Fruit fly (Drosophila melanogaster) whole organism, embryonic: ENCODE data around the gene cerv.

ENCODE experiments used
- Atf3 ChIP-seq: fragments of 200-800 bp; sonication (Bioruptor generic); optimal IDR thresholded peaks from 3 replicates; lab custom pipeline; 2016; ENCODE audit warnings: missing biosample characterization, missing genetic modification characterization
- CG10462 ChIP-seq: fragments of 200-800 bp; sonication (Bioruptor generic); optimal IDR thresholded peaks from 2 replicates; lab custom pipeline; 2016; ENCODE audit warnings: missing biosample characterization, missing genetic modification characterization
- CG12299 ChIP-seq: fragments of 200-800 bp; sonication (Bioruptor generic); optimal IDR thresholded peaks from 2 replicates; lab custom pipeline; 2018; ENCODE audit warnings: missing biosample characterization, mild to moderate bottlenecking, missing genetic modification characterization
- CG14860 ChIP-seq: fragments of 200-800 bp; sonication (Bioruptor generic); IDR thresholded peaks from 3 replicates; pipeline ENCODE4 v1.3.6; 2022; ENCODE audit warnings: missing biosample characterization, missing genetic modification characterization; ENCODE audit not compliant: partially characterized antibody
- CG1529 ChIP-seq: fragments of 200-800 bp; sonication (Bioruptor generic); optimal IDR thresholded peaks from 3 replicates; lab custom pipeline; 2018; ENCODE audit warnings: missing biosample characterization, missing genetic modification characterization
- CG17359 ChIP-seq: fragments of 200-800 bp; sonication (Bioruptor generic); optimal IDR thresholded peaks from 3 replicates; lab custom pipeline; 2018; ENCODE audit warnings: missing biosample characterization, mild to moderate bottlenecking, missing genetic modification characterization, moderate library complexity
- CG31224 ChIP-seq: fragments of 200-800 bp; sonication (Bioruptor generic); IDR thresholded peaks from 2 replicates; pipeline ENCODE4 v1.3.6; 2022; ENCODE audit warnings: missing biosample characterization, missing genetic modification characterization
- CG3726 ChIP-seq: fragments of 200-800 bp; sonication (Bioruptor generic); IDR thresholded peaks from 3 replicates; pipeline ENCODE4, ENCODE4 v1.3.6; 2022; ENCODE audit warnings: missing biosample characterization, missing genetic modification characterization
- CG3995 ChIP-seq: fragments of 200-800 bp; sonication (Bioruptor generic); optimal IDR thresholded peaks from 3 replicates; lab custom pipeline; 2016; ENCODE audit warnings: missing biosample characterization, missing genetic modification characterization
- CG4617 ChIP-seq: fragments of 200-800 bp; sonication (Bioruptor generic); optimal IDR thresholded peaks from 3 replicates; lab custom pipeline; 2016; ENCODE audit warnings: missing biosample characterization, missing genetic modification characterization, borderline replicate concordance
- CG5180 ChIP-seq: fragments of 200-800 bp; sonication (Bioruptor generic); optimal IDR thresholded peaks from 3 replicates; lab custom pipeline; 2017; ENCODE audit warnings: missing biosample characterization, missing genetic modification characterization, mild to moderate bottlenecking, moderate library complexity, missing genetic modification reagents
- CG7839 ChIP-seq: fragments of 200-800 bp; sonication (Bioruptor generic); optimal IDR thresholded peaks from 3 replicates; lab custom pipeline; 2018; ENCODE audit warnings: missing biosample characterization, mild to moderate bottlenecking, missing genetic modification characterization, moderate library complexity
- CG8359 ChIP-seq: fragments of 200-800 bp; sonication (Bioruptor generic); optimal IDR thresholded peaks from 2 replicates; lab custom pipeline; 2017; ENCODE audit warnings: missing biosample characterization, mild to moderate bottlenecking, missing genetic modification characterization, borderline replicate concordance
- CG8478 ChIP-seq: fragments of >200 bp; optimal IDR thresholded peaks from 2 replicates; lab custom pipeline; 2018
- CG8765 ChIP-seq: fragments of 200-800 bp; sonication (Bioruptor generic); IDR thresholded peaks from 2 replicates; pipeline ENCODE4 v1.3.6; 2022; ENCODE audit warnings: missing biosample characterization, missing genetic modification characterization
- CG9215 ChIP-seq: fragments of 200-800 bp; sonication (Bioruptor generic); IDR thresholded peaks from 2 replicates; pipeline ENCODE4 v1.3.6; 2022; ENCODE audit warnings: missing biosample characterization, missing genetic modification characterization
- CG9727 ChIP-seq: fragments of 200-800 bp; sonication (Bioruptor generic); optimal IDR thresholded peaks from 3 replicates; lab custom pipeline; 2017; ENCODE audit warnings: missing biosample characterization, mild to moderate bottlenecking, missing genetic modification characterization
- CG9797 ChIP-seq: fragments of 200-800 bp; sonication (Bioruptor generic); optimal IDR thresholded peaks from 3 replicates; lab custom pipeline; 2018; ENCODE audit warnings: missing biosample characterization, mild to moderate bottlenecking, missing genetic modification characterization
- Dref ChIP-seq: fragments of 200-800 bp; sonication (Bioruptor generic); IDR thresholded peaks from 2 replicates; pipeline ENCODE4 v1.3.6; 2022; ENCODE audit warnings: missing biosample characterization, missing genetic modification characterization
- E2f2 ChIP-seq: fragments of 200-800 bp; sonication (Bioruptor generic); IDR thresholded peaks from 2 replicates; pipeline ENCODE4 v1.3.6; 2022; ENCODE audit warnings: missing biosample characterization, missing genetic modification characterization
- HHEX ChIP-seq: fragments of 200-800 bp; sonication (Bioruptor generic); optimal IDR thresholded peaks from 3 replicates; lab custom pipeline; 2017; ENCODE audit warnings: missing biosample characterization, mild to moderate bottlenecking, missing genetic modification characterization, missing genetic modification reagents
- HLH4C ChIP-seq: fragments of 200-800 bp; sonication (Bioruptor generic); IDR thresholded peaks from 3 replicates; pipeline ENCODE4 v1.3.6; 2022; ENCODE audit warnings: missing biosample characterization, missing genetic modification characterization; ENCODE audit not compliant: partially characterized antibody
- MTF-1 ChIP-seq: fragments of 200-800 bp; sonication (Bioruptor generic); optimal IDR thresholded peaks from 2 replicates; lab custom pipeline; 2018; ENCODE audit warnings: missing biosample characterization, mild to moderate bottlenecking, missing genetic modification characterization, borderline replicate concordance
- Mes4 ChIP-seq: fragments of 200-800 bp; sonication (Bioruptor generic); optimal IDR thresholded peaks from 2 replicates; lab custom pipeline; 2016; ENCODE audit warnings: missing biosample characterization, missing genetic modification characterization
- Poxn ChIP-seq: fragments of 200-800 bp; sonication (Bioruptor generic); IDR thresholded peaks from 2 replicates; pipeline ENCODE4 v1.3.6; 2022; ENCODE audit warnings: missing biosample characterization, missing genetic modification characterization
- Sox100B ChIP-seq: fragments of 200-800 bp; sonication (Bioruptor generic); optimal IDR thresholded peaks from 3 replicates; lab custom pipeline; 2018; ENCODE audit warnings: missing biosample characterization, mild to moderate bottlenecking, missing genetic modification characterization
- Taf1 ChIP-seq: fragments of 200-800 bp; sonication (Bioruptor generic); IDR thresholded peaks from 2 replicates; pipeline ENCODE4 v1.3.6; 2022; ENCODE audit warnings: missing biosample characterization, missing genetic modification characterization
- Trl ChIP-seq, 3 experiments: fragments of >200 bp in 2 of 3; fragments of 200-800 bp in 1 of 3; sonication (Bioruptor generic) in 1 of 3; optimal IDR thresholded peaks; 2 replicates in 1 of 3; 3 replicates in 2 of 3; lab custom pipeline; 2016 to 2017; ENCODE audit warnings: missing biosample characterization in 1 of 3, missing genetic modification characterization in 1 of 3
- ash1 ChIP-seq: fragments of 200-800 bp; sonication (Bioruptor generic); optimal IDR thresholded peaks from 2 replicates; lab custom pipeline; 2018; ENCODE audit warnings: missing biosample characterization, mild to moderate bottlenecking, missing genetic modification characterization
- bigmax ChIP-seq: fragments of 200-800 bp; sonication (Bioruptor generic); optimal IDR thresholded peaks from 2 replicates; lab custom pipeline; 2018; ENCODE audit warnings: missing biosample characterization, mild to moderate bottlenecking, missing genetic modification characterization
- br ChIP-seq: fragments of >200 bp; optimal IDR thresholded peaks from 2 replicates; lab custom pipeline; 2017
- cato ChIP-seq: fragments of 200-800 bp; sonication (Bioruptor generic); optimal IDR thresholded peaks from 2 replicates; lab custom pipeline; 2016; ENCODE audit warnings: missing biosample characterization, missing genetic modification characterization, borderline replicate concordance
- crol ChIP-seq: fragments of 200-800 bp; sonication (Bioruptor generic); IDR thresholded peaks from 2 replicates; pipeline ENCODE4 v1.3.6; 2022; ENCODE audit warnings: missing biosample characterization, missing genetic modification characterization
- dan ChIP-seq: fragments of 200-800 bp; sonication (Bioruptor generic); IDR thresholded peaks from 2 replicates; pipeline ENCODE4 v1.3.6; 2022; ENCODE audit warnings: missing biosample characterization, missing genetic modification characterization
- dm ChIP-seq: fragments of 200-800 bp; sonication (Bioruptor generic); optimal IDR thresholded peaks from 3 replicates; lab custom pipeline; 2016; ENCODE audit warnings: missing biosample characterization, missing genetic modification characterization
- gcm2 ChIP-seq: fragments of 200-800 bp; sonication (Bioruptor generic); optimal IDR thresholded peaks from 2 replicates; lab custom pipeline; 2016; ENCODE audit warnings: missing biosample characterization, missing genetic modification characterization
- gsb ChIP-seq: fragments of 200-800 bp; sonication (Bioruptor generic); IDR thresholded peaks from 2 replicates; pipeline ENCODE4 v1.3.6; 2022; ENCODE audit warnings: missing biosample characterization, missing genetic modification characterization
- inv ChIP-seq: fragments of 200-800 bp; sonication (Bioruptor generic); IDR thresholded peaks from 2 replicates; pipeline ENCODE4 v1.3.6; 2022; ENCODE audit warnings: missing biosample characterization, missing genetic modification characterization; ENCODE audit not compliant: partially characterized antibody
- ken ChIP-seq: fragments of 200-800 bp; sonication (Bioruptor generic); IDR thresholded peaks from 3 replicates; pipeline ENCODE4 v1.3.6; 2022; ENCODE audit warnings: missing biosample characterization, missing genetic modification characterization
- maf-S ChIP-seq: fragments of 200-800 bp; sonication (Bioruptor generic); optimal IDR thresholded peaks from 2 replicates; lab custom pipeline; 2016; ENCODE audit warnings: missing biosample characterization, missing genetic modification characterization
- mld ChIP-seq: fragments of 200-800 bp; sonication (Bioruptor generic); IDR thresholded peaks from 3 replicates; pipeline ENCODE4 v1.3.6; 2022; ENCODE audit warnings: missing biosample characterization, missing genetic modification characterization; ENCODE audit not compliant: partially characterized antibody
- p53 ChIP-seq: fragments of 200-800 bp; sonication (Bioruptor generic); optimal IDR thresholded peaks from 2 replicates; lab custom pipeline; 2016; ENCODE audit warnings: missing biosample characterization, missing genetic modification characterization
- pnt ChIP-seq: fragments of 200-800 bp; sonication (Bioruptor generic); optimal IDR thresholded peaks from 3 replicates; lab custom pipeline; 2016; ENCODE audit warnings: missing biosample characterization, missing genetic modification characterization
- pros ChIP-seq: fragments of 200-800 bp; sonication (Bioruptor generic); optimal IDR thresholded peaks from 3 replicates; lab custom pipeline; 2019; ENCODE audit warnings: missing biosample characterization, mild to moderate bottlenecking, missing genetic modification characterization, moderate library complexity
- rib ChIP-seq: fragments of 200-800 bp; sonication (Bioruptor generic); IDR thresholded peaks from 2 replicates; pipeline ENCODE4 v1.3.6; 2022; ENCODE audit warnings: missing biosample characterization, missing genetic modification characterization
- scrt ChIP-seq: fragments of 200-800 bp; sonication (Bioruptor generic); optimal IDR thresholded peaks from 2 replicates; lab custom pipeline; 2018; ENCODE audit warnings: missing biosample characterization, mild to moderate bottlenecking, missing genetic modification characterization, moderate library complexity
- shn ChIP-seq: fragments of 200-800 bp; sonication (Bioruptor generic); optimal IDR thresholded peaks from 3 replicates; lab custom pipeline; 2016; ENCODE audit warnings: missing biosample characterization, missing genetic modification characterization
- sqz ChIP-seq: fragments of 200-800 bp; sonication (Bioruptor generic); optimal IDR thresholded peaks from 3 replicates; lab custom pipeline; 2018; ENCODE audit warnings: missing biosample characterization, mild to moderate bottlenecking, missing genetic modification characterization
- sr ChIP-seq: fragments of 200-800 bp; sonication (Bioruptor generic); IDR thresholded peaks from 3 replicates; pipeline ENCODE4 v1.3.6; 2022; ENCODE audit warnings: missing biosample characterization, missing genetic modification characterization
- stwl ChIP-seq: fragments of 200-800 bp; sonication (Bioruptor generic); optimal IDR thresholded peaks from 3 replicates; lab custom pipeline; 2018; ENCODE audit warnings: missing biosample characterization, mild to moderate bottlenecking, missing genetic modification characterization, moderate library complexity

Gene cerv

DNA sequence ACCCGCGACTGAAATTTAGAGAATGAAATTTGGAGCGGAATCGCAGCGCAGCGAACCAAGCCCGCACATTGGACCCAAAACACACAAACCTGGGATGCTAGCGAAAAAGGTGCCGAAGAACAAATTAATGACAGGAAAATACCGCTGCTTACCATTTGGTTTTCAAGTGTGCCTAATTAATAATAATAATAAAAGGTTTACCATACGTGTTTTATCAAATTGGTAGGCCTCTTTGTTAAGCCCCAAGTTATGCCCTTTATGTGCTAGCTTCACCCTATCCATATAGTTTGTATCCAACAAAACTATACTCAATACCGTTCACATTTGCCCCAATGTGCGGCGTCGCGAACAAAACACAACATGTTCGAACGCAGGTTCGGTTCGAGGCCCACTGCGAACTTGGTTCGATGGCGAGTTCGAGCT lies 23.7 kb downstream of the cerv start, which contains the start of gene Ac13E (continued):
- TF ChIP-seq CG9797 (GFP tag; lab: Kevin White, UChicago) (peak; percentile 18), inv (peak; percentile 61), Dref (no peak), CG14860 (GFP tag; lab: Robert Waterston, UW) (peak; percentile 81), CG3995 (GFP tag; lab: Kevin White, UChicago) (peak; percentile 58), rib (peak; percentile 71), CG12299 (tag; lab: Kevin White, UChicago) (peak; percentile 86), CG4617 (GFP tag; lab: Kevin White, UChicago) (peak; percentile 49), sr (GFP tag; lab: Robert Waterston, UW) (no peak; the same call in 2 of the 3 replicates), p53 (GFP tag; lab: Kevin White, UChicago) (peak; percentile 20), cato (GFP tag; lab: Kevin White, UChicago) (peak; percentile 56), CG9727 (GFP tag; lab: Kevin White, UChicago) (peak; percentile 90), HHEX (GFP tag; lab: Kevin White, UChicago) (peak; percentile 89), Taf1 (GFP tag; lab: Robert Waterston, UW) (peak; percentile 70; the same call in 1 of the 2 replicates), dan (GFP tag; lab: Robert Waterston, UW) (no peak), CG5180 (GFP tag; lab: Kevin White, UChicago) (peak; percentile 100), CG3726 (peak; percentile 72), scrt (peak; percentile 78), crol (GFP tag; lab: Robert Waterston, UW) (0 out of 2 replicates have a peak, but pooled peaks have one; percentile 16), E2f2 (GFP tag; lab: Robert Waterston, UW) (peak; percentile 70), gsb (peak; percentile 82), CG9215 (GFP tag; lab: Robert Waterston, UW) (peak; percentile 96), dm (peak; percentile 70), CG8478 (lab: Kevin White, UChicago) (no peak), pnt (GFP tag; lab: Kevin White, UChicago) (peak; percentile 76), CG8359 (GFP tag; lab: Kevin White, UChicago) (peak; percentile 87), CG8765 (GFP tag; lab: Robert Waterston, UW) (peak; percentile 77), pros (GFP tag; lab: Kevin White, UChicago) (peak; percentile 44), HLH4C (GFP tag; lab: Robert Waterston, UW) (peak; percentile 51; the same call in 2 of the 3 replicates), maf-S (GFP tag; lab: Kevin White, UChicago) (peak; percentile 71), Atf3 (GFP tag; lab: Kevin White, UChicago) (peak; percentile 78), CG10462 (peak; percentile 79), br (no peak), sqz (GFP tag; lab: Kevin White, UChicago) (peak; percentile 79), mld (GFP tag; lab: Robert Waterston, UW) (peak; percentile 15; the same call in 1 of the 3 replicates), CG7839 (peak; percentile 94), gcm2 (GFP tag; lab: Kevin White, UChicago) (peak; percentile 85), Sox100B (GFP tag; lab: Kevin White, UChicago) (peak; percentile 93), CG31224 (GFP tag; lab: Robert Waterston, UW) (peak; percentile 77), CG17359 (tag; lab: Kevin White, UChicago) (peak; percentile 87), CG1529 (GFP tag; lab: Kevin White, UChicago) (peak; percentile 89), MTF-1 (GFP tag; lab: Kevin White, UChicago) (peak; percentile 57), Trl (optimal IDR thresholded peaks at IDR 0.05; lab: Kevin White, UChicago) (no peak), Trl (GFP tag; optimal IDR thresholded peaks at IDR 0.05; lab: Kevin White, UChicago) (peak; percentile 67), stwl (tag; lab: Kevin White, UChicago) (no peak), Poxn (GFP tag; lab: Robert Waterston, UW) (peak; percentile 38; the same call in 1 of the 2 replicates), ken (peak; percentile 80), ash1 (GFP tag; lab: Kevin White, UChicago) (peak; percentile 2), shn (GFP tag; lab: Kevin White, UChicago) (peak; percentile 76), Mes4 (peak; percentile 65), bigmax (GFP tag; lab: Kevin White, UChicago) (no peak)
